Worm (Caenorhabditis elegans) whole organism, L2 larva: Measurements from ENCODE around the gene F58H1.6.

Experiments used
- C34F6.9 ChIP-seq: fragments of 150-350 bp; optimal IDR thresholded peaks from 2 replicates; lab custom pipeline; 2014; ENCODE audit warnings: missing biosample characterization, missing genetic modification characterization
- F13H6.1 ChIP-seq: sonication (generic microtip); optimal IDR thresholded peaks from 2 replicates; lab custom pipeline; 2016; ENCODE audit warnings: missing genetic modification characterization, missing compliant biosample characterization
- R02D3.7 ChIP-seq: fragments of 150-350 bp; optimal IDR thresholded peaks from 2 replicates; lab custom pipeline; 2014; ENCODE audit warnings: missing biosample characterization, missing genetic modification characterization
- aly-2 ChIP-seq: fragments of 150-350 bp; optimal IDR thresholded peaks from 2 replicates; lab custom pipeline; 2014; ENCODE audit warnings: missing biosample characterization, missing genetic modification characterization
- blmp-1 ChIP-seq: sonication (generic microtip); optimal IDR thresholded peaks from 2 replicates; lab custom pipeline; 2017; ENCODE audit warnings: missing genetic modification characterization, mild to moderate bottlenecking, missing compliant biosample characterization, antibody characterized with exemption, moderate library complexity; ENCODE audit not compliant: insufficient read depth
- ceh-82 ChIP-seq: fragments of 150-350 bp; optimal IDR thresholded peaks from 2 replicates; lab custom pipeline; 2014; ENCODE audit warnings: missing biosample characterization, missing genetic modification characterization
- crh-2 ChIP-seq: sonication (generic microtip); optimal IDR thresholded peaks from 2 replicates; lab custom pipeline; 2017; ENCODE audit warnings: missing biosample characterization, missing genetic modification characterization
- dmd-4 ChIP-seq: sonication (generic microtip); optimal IDR thresholded peaks from 2 replicates; lab custom pipeline; 2017; ENCODE audit warnings: missing biosample characterization, missing genetic modification characterization
- egl-27 ChIP-seq: sonication (generic microtip); optimal IDR thresholded peaks from 3 replicates; lab custom pipeline; 2017; ENCODE audit warnings: missing biosample characterization, missing genetic modification reagents, missing genetic modification characterization
- elt-1 ChIP-seq: fragments of 150-350 bp; optimal IDR thresholded peaks from 2 replicates; lab custom pipeline; 2014; ENCODE audit warnings: missing biosample characterization, missing genetic modification characterization
- lin-13 ChIP-seq: fragments of 150-350 bp; optimal IDR thresholded peaks from 2 replicates; lab custom pipeline; 2014; ENCODE audit warnings: missing biosample characterization, missing genetic modification reagents, missing genetic modification characterization
- mab-5 ChIP-seq: fragments of 150-350 bp; optimal IDR thresholded peaks from 2 replicates; lab custom pipeline; 2014; ENCODE audit warnings: missing biosample characterization, missing genetic modification characterization
- mbf-1 ChIP-seq: sonication (generic microtip); optimal IDR thresholded peaks from 2 replicates; lab custom pipeline; 2017; ENCODE audit warnings: missing biosample characterization, missing genetic modification characterization
- mdl-1 ChIP-seq, 2 experiments: fragments of 150-350 bp in 1 of 2; sonication (generic microtip) in 1 of 2; optimal IDR thresholded peaks; 2 replicates each; lab custom pipeline; 2017; ENCODE audit warnings: missing biosample characterization in 2 of 2, missing genetic modification characterization in 2 of 2
- nhr-10 ChIP-seq: sonication (generic microtip); optimal IDR thresholded peaks from 2 replicates; lab custom pipeline; 2017; ENCODE audit warnings: missing biosample characterization, missing genetic modification characterization
- nhr-11 ChIP-seq: fragments of 150-350 bp; optimal IDR thresholded peaks from 2 replicates; lab custom pipeline; 2014; ENCODE audit warnings: missing biosample characterization, missing genetic modification characterization
- nhr-12 ChIP-seq: fragments of 150-350 bp; optimal IDR thresholded peaks from 2 replicates; lab custom pipeline; 2014; ENCODE audit warnings: missing biosample characterization, missing genetic modification characterization
- nhr-129 ChIP-seq: fragments of 150-350 bp; optimal IDR thresholded peaks from 2 replicates; lab custom pipeline; 2014; ENCODE audit warnings: missing biosample characterization, missing genetic modification characterization
- nhr-21 ChIP-seq: fragments of 150-350 bp; optimal IDR thresholded peaks from 2 replicates; lab custom pipeline; 2014; ENCODE audit warnings: missing biosample characterization, missing genetic modification characterization
- nhr-23 ChIP-seq: fragments of 150-350 bp; optimal IDR thresholded peaks from 2 replicates; lab custom pipeline; 2014; ENCODE audit warnings: missing biosample characterization, missing genetic modification reagents, missing genetic modification characterization
- nhr-237 ChIP-seq: fragments of 150-350 bp; optimal IDR thresholded peaks from 2 replicates; lab custom pipeline; 2014; ENCODE audit warnings: missing biosample characterization, missing genetic modification characterization
- nhr-6 ChIP-seq: fragments of 150-350 bp; optimal IDR thresholded peaks from 2 replicates; lab custom pipeline; 2014; ENCODE audit warnings: missing biosample characterization, missing genetic modification characterization
- nhr-77 ChIP-seq: fragments of 150-350 bp; optimal IDR thresholded peaks from 2 replicates; lab custom pipeline; 2014; ENCODE audit warnings: missing biosample characterization, missing genetic modification characterization
- peb-1 ChIP-seq: fragments of 150-350 bp; optimal IDR thresholded peaks from 2 replicates; lab custom pipeline; 2014; ENCODE audit warnings: missing biosample characterization, missing genetic modification characterization
- sem-4 ChIP-seq: fragments of 150-350 bp; optimal IDR thresholded peaks from 2 replicates; lab custom pipeline; 2014; ENCODE audit warnings: missing biosample characterization, missing genetic modification reagents, missing genetic modification characterization
- sma-3 ChIP-seq: sonication (generic microtip); optimal IDR thresholded peaks from 2 replicates; lab custom pipeline; 2016; ENCODE audit warnings: missing genetic modification reagents, missing genetic modification characterization, missing compliant biosample characterization
- sma-9 ChIP-seq, 2 experiments: fragments of 150-350 bp in 1 of 2; sonication (generic microtip) in 1 of 2; optimal IDR thresholded peaks; 2 replicates each; lab custom pipeline; 2014 to 2016; ENCODE audit warnings: missing genetic modification characterization in 2 of 2, mild to moderate bottlenecking in 1 of 2, missing biosample characterization in 1 of 2, missing compliant biosample characterization in 1 of 2, missing genetic modification reagents in 1 of 2, moderate library complexity in 1 of 2
- unc-55 ChIP-seq: fragments of 150-350 bp; sonication (generic microtip); optimal IDR thresholded peaks from 3 replicates; lab custom pipeline; 2014; ENCODE audit warnings: missing biosample characterization, missing genetic modification reagents, missing genetic modification characterization
- unc-62 ChIP-seq: fragments of 150-350 bp; optimal IDR thresholded peaks from 2 replicates; lab custom pipeline; 2014; ENCODE audit warnings: missing biosample characterization, missing genetic modification reagents, missing genetic modification characterization
- zag-1 ChIP-seq: fragments of 150-350 bp; optimal IDR thresholded peaks from 2 replicates; lab custom pipeline; 2014; ENCODE audit warnings: missing biosample characterization, missing genetic modification characterization
- ztf-1 ChIP-seq: fragments of 200-800 bp; sonication (Bioruptor generic); conservative IDR thresholded peaks from 2 replicates; pipeline ENCODE4 v1.3.6; 2022; ENCODE audit warnings: missing genetic modification characterization, missing compliant biosample characterization
- ztf-11 ChIP-seq: sonication (generic microtip); optimal IDR thresholded peaks from 2 replicates; lab custom pipeline; 2017; ENCODE audit warnings: missing biosample characterization, missing genetic modification characterization
- ztf-4 ChIP-seq: fragments of 150-350 bp; optimal IDR thresholded peaks from 2 replicates; lab custom pipeline; 2014; ENCODE audit warnings: missing biosample characterization, missing genetic modification characterization

Gene F58H1.6

DNA sequence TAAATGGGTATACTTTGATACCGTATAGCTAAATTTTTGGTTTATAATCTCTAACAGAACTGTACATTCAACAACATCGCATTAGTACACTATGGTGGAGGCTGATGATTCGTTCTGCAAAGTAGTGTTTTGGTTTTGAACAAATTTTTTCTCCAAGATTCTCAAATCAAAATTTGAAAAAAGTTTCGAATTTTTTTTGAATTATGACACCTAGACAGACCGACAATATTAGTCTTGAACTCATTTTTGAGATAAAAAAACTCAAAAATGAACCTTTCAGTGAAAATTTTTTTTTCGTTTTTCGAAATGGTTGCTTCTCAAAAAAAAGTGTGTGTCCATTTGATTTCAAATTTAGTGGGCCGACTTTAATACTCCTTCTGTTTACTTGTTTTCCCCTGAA is 3.0 kb downstream of the F58H1.6 start:
- TF ChIP-seq lin-13 (GFP tag; lab: Kevin White, UChicago) = no peak
- TF ChIP-seq nhr-21 = no peak
- no peak for TF ChIP-seq nhr-77 (tag; lab: Kevin White, UChicago)
- TF ChIP-seq nhr-23 = no peak

ce11 chrV:11946818-11947217 is 4.4 kb downstream of the F58H1.6 start:
- TF ChIP-seq nhr-6 (no peak), ceh-82 (tag; lab: Kevin White, UChicago) (no peak), ztf-1 (GFP tag; lab: Robert Waterston, UW) (no peak), ztf-4 (tag; lab: Kevin White, UChicago) (no peak), zag-1 (tag; lab: Kevin White, UChicago) (no peak), unc-55 (GFP tag; lab: Kevin White, UChicago) (no peak), unc-62 (GFP tag; lab: Kevin White, UChicago) (no peak)

ce11 chrV:11947414-11947954 is 5.1 kb downstream of the F58H1.6 start:
- TF ChIP-seq crh-2 = no peak
- no peak for TF ChIP-seq elt-1 (tag; lab: Kevin White, UChicago)
- no peak for TF ChIP-seq unc-62 (GFP tag; lab: Kevin White, UChicago)
- TF ChIP-seq ztf-11 = no peak
- no peak for TF ChIP-seq zag-1 (tag; lab: Kevin White, UChicago)
- no peak for TF ChIP-seq sma-3
- TF ChIP-seq mdl-1 (tag; optimal IDR thresholded peaks at IDR 0.05; lab: Kevin White, UChicago) = no peak
- TF ChIP-seq mbf-1 (tag; lab: Kevin White, UChicago) = no peak

ce11 chrV:11948581-11948980 is 6.2 kb downstream of the F58H1.6 start:
- no peak for TF ChIP-seq ztf-1 (GFP tag; lab: Robert Waterston, UW)
- no peak for TF ChIP-seq mab-5
- TF ChIP-seq blmp-1 = no peak
- no peak for TF ChIP-seq sma-3
- TF ChIP-seq aly-2 (tag; lab: Kevin White, UChicago) = no peak
- no peak for TF ChIP-seq nhr-21
- no peak for TF ChIP-seq nhr-129 (tag; lab: Kevin White, UChicago)
- no peak for TF ChIP-seq nhr-12
- no peak for TF ChIP-seq sem-4
- no peak for TF ChIP-seq unc-55 (GFP tag; lab: Kevin White, UChicago)

- TF ChIP-seq egl-27 = no peak
- no peak for TF ChIP-seq dmd-4
- no peak for TF ChIP-seq unc-62 (GFP tag; lab: Kevin White, UChicago)
- no peak for TF ChIP-seq sma-9 (GFP tag; optimal IDR thresholded peaks at IDR 0.05; lab: Kevin White, UChicago)
- TF ChIP-seq sma-9 (tag; optimal IDR thresholded peaks at IDR 0.05; lab: Kevin White, UChicago) = no peak
- no peak for TF ChIP-seq mbf-1 (tag; lab: Kevin White, UChicago)
- TF ChIP-seq elt-1 (tag; lab: Kevin White, UChicago) = peak; percentile 24
- TF ChIP-seq nhr-129 (tag; lab: Kevin White, UChicago) = no peak
- TF ChIP-seq ztf-11 = no peak
These were observed 7.2 kb downstream of the F58H1.6 start for ce11 chrV:11949509-11950117.

DNA sequence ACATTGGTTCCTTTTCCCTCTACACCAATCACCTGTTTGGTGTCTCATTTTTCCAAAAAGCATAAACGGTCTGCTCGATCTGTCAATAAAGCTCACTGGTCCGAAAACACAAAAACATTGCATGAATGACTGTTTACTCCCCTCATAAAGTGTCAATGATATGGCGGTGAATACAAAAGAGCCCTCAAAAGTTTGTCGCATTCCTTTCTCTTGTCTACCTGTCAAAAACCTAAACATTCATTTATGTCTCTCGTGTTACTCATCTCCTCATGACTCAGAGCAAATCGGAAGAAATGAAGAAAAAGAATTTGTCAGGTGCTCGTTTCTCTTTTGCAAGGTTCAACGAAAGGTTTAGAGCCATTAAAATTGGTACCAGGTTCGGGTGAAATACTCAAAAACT is 8.8 kb downstream of the F58H1.6 start:
- no peak for TF ChIP-seq peb-1 (tag; lab: Kevin White, UChicago)
- no peak for TF ChIP-seq ceh-82 (tag; lab: Kevin White, UChicago)
- no peak for TF ChIP-seq nhr-237
- no peak for TF ChIP-seq sma-3
- no peak for TF ChIP-seq aly-2 (tag; lab: Kevin White, UChicago)
- no peak for TF ChIP-seq F13H6.1
- TF ChIP-seq nhr-21 = no peak
- TF ChIP-seq lin-13 (GFP tag; lab: Kevin White, UChicago) = no peak
- no peak for TF ChIP-seq nhr-12
- no peak for TF ChIP-seq C34F6.9
- no peak for TF ChIP-seq nhr-129 (tag; lab: Kevin White, UChicago)
- TF ChIP-seq nhr-10 = no peak
- TF ChIP-seq R02D3.7 (tag; lab: Kevin White, UChicago) = no peak
- TF ChIP-seq nhr-6 = no peak
- no peak for TF ChIP-seq unc-55 (GFP tag; lab: Kevin White, UChicago)
- no peak for TF ChIP-seq nhr-11 (tag; lab: Kevin White, UChicago)
